Worm (Caenorhabditis elegans) whole organism, L1 larva: ENCODE results near the gene Y22D7AL.16.
A peak's percentile ranks its signal among the peaks of the same experiment; 100 is the strongest.

Source experiments
- C16A3.4 ChIP-seq: fragments of 150-350 bp; optimal IDR thresholded peaks from 2 replicates; lab custom pipeline; 2014; ENCODE audit warnings: missing biosample characterization, missing genetic modification characterization
- C34B4.2 ChIP-seq: sonication (generic microtip); optimal IDR thresholded peaks from 2 replicates; lab custom pipeline; 2017; ENCODE audit warnings: mild to moderate bottlenecking, missing genetic modification characterization, missing compliant biosample characterization
- F16B12.6 ChIP-seq: fragments of 150-350 bp; optimal IDR thresholded peaks from 2 replicates; lab custom pipeline; 2014; ENCODE audit warnings: missing biosample characterization, missing genetic modification characterization
- Y116A8C.19 ChIP-seq: sonication (generic microtip); optimal IDR thresholded peaks from 2 replicates; lab custom pipeline; 2016; ENCODE audit warnings: missing compliant biosample characterization, missing genetic modification characterization, borderline replicate concordance
- alr-1 ChIP-seq: fragments of 200-800 bp; sonication (Bioruptor generic); optimal IDR thresholded peaks from 2 replicates; lab custom pipeline; 2018; ENCODE audit warnings: borderline replicate concordance, mild to moderate bottlenecking, missing genetic modification characterization, missing compliant biosample characterization
- aly-2 ChIP-seq: fragments of 150-350 bp; optimal IDR thresholded peaks from 2 replicates; lab custom pipeline; 2014; ENCODE audit warnings: missing biosample characterization, missing genetic modification characterization
- blmp-1 ChIP-seq: fragments of 150-350 bp; optimal IDR thresholded peaks from 2 replicates; lab custom pipeline; 2014; ENCODE audit warnings: missing biosample characterization, missing genetic modification characterization
- ceh-8 ChIP-seq: fragments of 200-800 bp; sonication (Bioruptor generic); optimal IDR thresholded peaks from 2 replicates; lab custom pipeline; 2018; ENCODE audit warnings: mild to moderate bottlenecking, missing genetic modification characterization, moderate library complexity, missing compliant biosample characterization
- ceh-82 ChIP-seq, 3 experiments: fragments of 150-350 bp in 1 of 3; sonication (generic microtip) in 2 of 3; optimal IDR thresholded peaks; 2 replicates each; lab custom pipeline; 2014 to 2017; ENCODE audit warnings: missing biosample characterization in 3 of 3, missing genetic modification characterization in 3 of 3
- ceh-88 ChIP-seq: fragments of 200-800 bp; sonication (Bioruptor generic); IDR thresholded peaks from 2 replicates; pipeline ENCODE4 v1.3.6; 2022; ENCODE audit warnings: missing genetic modification characterization, missing compliant biosample characterization
- ceh-90 ChIP-seq: sonication (generic microtip); optimal IDR thresholded peaks from 2 replicates; lab custom pipeline; 2016; ENCODE audit warnings: missing genetic modification characterization, missing compliant biosample characterization
- dpl-1 ChIP-seq, 3 experiments: fragments of 150-350 bp in 2 of 3; sonication (generic microtip) in 1 of 3; optimal IDR thresholded peaks; 2 replicates each; lab custom pipeline; 2014 to 2017; ENCODE audit warnings: missing biosample characterization in 3 of 3, missing genetic modification characterization in 3 of 3, missing genetic modification reagents in 3 of 3
- dsc-1 ChIP-seq: sonication (generic microtip); optimal IDR thresholded peaks from 2 replicates; lab custom pipeline; 2016; ENCODE audit warnings: mild to moderate bottlenecking, missing genetic modification characterization, missing compliant biosample characterization
- efl-1 ChIP-seq, 4 experiments: fragments of 150-350 bp; optimal IDR thresholded peaks in 3 of 4; peaks in 1 of 4; 1 replicate in 1 of 4; 2 replicates in 3 of 4; lab custom pipeline; 2014; ENCODE audit warnings: missing biosample characterization in 2 of 4, missing genetic modification characterization in 2 of 4, missing genetic modification reagents in 2 of 4
- egl-13 ChIP-seq: sonication (generic microtip); optimal IDR thresholded peaks from 2 replicates; lab custom pipeline; 2016; ENCODE audit warnings: missing genotype, missing genetic modification reagents, missing genetic modification characterization, missing compliant biosample characterization
- elt-2 ChIP-seq: sonication (generic microtip); optimal IDR thresholded peaks from 2 replicates; lab custom pipeline; 2016; ENCODE audit warnings: missing genetic modification characterization, mild to moderate bottlenecking, inconsistent platforms, missing compliant biosample characterization, missing genetic modification reagents
- elt-3 ChIP-seq, 6 experiments: fragments of 150-350 bp in 1 of 6; sonication (generic microtip); optimal IDR thresholded peaks; 2 replicates each; lab custom pipeline; 2017 to 2018; ENCODE audit warnings: missing biosample characterization in 6 of 6, missing genetic modification characterization in 6 of 6, inconsistent platforms in 1 of 6
- fkh-10 ChIP-seq: sonication (generic microtip); optimal IDR thresholded peaks from 2 replicates; lab custom pipeline; 2017; ENCODE audit warnings: missing biosample characterization, missing genetic modification reagents, missing genetic modification characterization
- fkh-4 ChIP-seq: sonication (generic microtip); optimal IDR thresholded peaks from 2 replicates; lab custom pipeline; 2016; ENCODE audit warnings: missing compliant biosample characterization, missing genetic modification characterization, borderline replicate concordance
- grh-1 ChIP-seq: fragments of 200-800 bp; sonication (Bioruptor generic); IDR thresholded peaks from 2 replicates; pipeline ENCODE4 v1.3.6; 2022; ENCODE audit warnings: missing genetic modification reagents, missing genetic modification characterization, missing compliant biosample characterization
- hpl-2 ChIP-seq: fragments of 150-350 bp; optimal IDR thresholded peaks from 2 replicates; lab custom pipeline; 2014; ENCODE audit warnings: missing biosample characterization, missing genetic modification reagents, missing genetic modification characterization
- lin-14 ChIP-seq: fragments of 200-800 bp; sonication (Bioruptor generic); optimal IDR thresholded peaks from 2 replicates; lab custom pipeline; 2018; ENCODE audit warnings: mild to moderate bottlenecking, missing genetic modification characterization, moderate library complexity, missing compliant biosample characterization
- lin-35 ChIP-seq, 2 experiments: fragments of 150-350 bp; optimal IDR thresholded peaks; 2 replicates each; lab custom pipeline; 2014; ENCODE audit warnings: missing biosample characterization in 2 of 2, missing genetic modification characterization in 2 of 2, missing genetic modification reagents in 2 of 2
- lir-3 ChIP-seq: sonication (generic microtip); optimal IDR thresholded peaks from 2 replicates; lab custom pipeline; 2016; ENCODE audit warnings: mild to moderate bottlenecking, missing genetic modification characterization, moderate library complexity, missing compliant biosample characterization; ENCODE audit not compliant: poor library complexity
- mep-1 ChIP-seq: fragments of 150-350 bp; optimal IDR thresholded peaks from 2 replicates; lab custom pipeline; 2014; ENCODE audit warnings: missing biosample characterization, missing genetic modification characterization
- nhr-19 ChIP-seq: fragments of 200-800 bp; sonication (Bioruptor generic); conservative IDR thresholded peaks from 2 replicates; pipeline ENCODE4 v1.3.6; 2022; ENCODE audit warnings: missing genetic modification characterization, missing compliant biosample characterization
- nhr-47 ChIP-seq: sonication (generic microtip); optimal IDR thresholded peaks from 2 replicates; lab custom pipeline; 2016; ENCODE audit warnings: mild to moderate bottlenecking, missing genetic modification characterization, moderate library complexity, missing compliant biosample characterization
- nhr-85 ChIP-seq: sonication (generic microtip); peaks from one replicate; lab custom pipeline; 2016; ENCODE audit warnings: missing genetic modification characterization, inconsistent platforms, missing compliant biosample characterization
- pax-3 ChIP-seq: fragments of 200-800 bp; sonication (Bioruptor generic); optimal IDR thresholded peaks from 2 replicates; lab custom pipeline; 2018; ENCODE audit warnings: mild to moderate bottlenecking, missing genetic modification characterization, moderate library complexity, missing compliant biosample characterization
- pqm-1 ChIP-seq: sonication (generic microtip); optimal IDR thresholded peaks from 3 replicates; lab custom pipeline; 2017; ENCODE audit warnings: missing biosample characterization, missing genetic modification characterization
- sox-4 ChIP-seq: sonication (generic microtip); optimal IDR thresholded peaks from 2 replicates; lab custom pipeline; 2016; ENCODE audit warnings: missing genetic modification characterization, missing compliant biosample characterization
- sup-37 ChIP-seq: fragments of 200-800 bp; sonication (Bioruptor generic); optimal IDR thresholded peaks from 2 replicates; lab custom pipeline; 2018; ENCODE audit warnings: mild to moderate bottlenecking, missing genetic modification characterization, missing compliant biosample characterization
- tbx-2 ChIP-seq: sonication (generic microtip); optimal IDR thresholded peaks from 2 replicates; lab custom pipeline; 2016; ENCODE audit warnings: missing genetic modification characterization, missing compliant biosample characterization
- tlp-1 ChIP-seq: fragments of 150-350 bp; optimal IDR thresholded peaks from 2 replicates; lab custom pipeline; 2014; ENCODE audit warnings: missing biosample characterization, missing genetic modification characterization
- unc-86 ChIP-seq: sonication (generic microtip); optimal IDR thresholded peaks from 2 replicates; lab custom pipeline; 2016; ENCODE audit warnings: missing genetic modification characterization, missing compliant biosample characterization
- xbp-1 ChIP-seq: sonication (generic microtip); optimal IDR thresholded peaks from 2 replicates; lab custom pipeline; 2016; ENCODE audit warnings: missing genetic modification characterization, missing compliant biosample characterization

The Y22D7AL.16 gene

ce11 chrIII:1705331-1705730, 40.3 kb upstream of the Y22D7AL.16 start (continued):
- TF ChIP-seq blmp-1 (tag; lab: Kevin White, UChicago) (no peak), fkh-10 (GFP tag; lab: Kevin White, UChicago) (no peak), sox-4 (tag; lab: Kevin White, UChicago) (no peak), pax-3 (tag; lab: Kevin White, UChicago) (no peak), ceh-8 (GFP tag; lab: Kevin White, UChicago) (no peak), hpl-2 (no peak), xbp-1 (tag; lab: Kevin White, UChicago) (no peak), ceh-82 (tag; optimal IDR thresholded peaks at IDR 0.05; lab: Kevin White, UChicago) (peak in 1 of 3 experiments; percentile 11), egl-13 (tag; lab: Kevin White, UChicago) (no peak), fkh-4 (tag; lab: Kevin White, UChicago) (no peak), ceh-90 (tag; lab: Kevin White, UChicago) (no peak), nhr-47 (tag; lab: Kevin White, UChicago) (no peak), tbx-2 (tag; lab: Kevin White, UChicago) (no peak), unc-86 (tag; lab: Kevin White, UChicago) (no peak), C16A3.4 (peak; percentile 12), aly-2 (no peak), sup-37 (GFP tag; lab: Kevin White, UChicago) (no peak), nhr-85 (no peak)

- TF ChIP-seq mep-1 (no peak), lin-14 (GFP tag; lab: Kevin White, UChicago) (no peak), ceh-88 (no peak), ceh-8 (GFP tag; lab: Kevin White, UChicago) (no peak), dsc-1 (tag; lab: Kevin White, UChicago) (no peak), lir-3 (tag; lab: Kevin White, UChicago) (no peak), aly-2 (no peak), tlp-1 (tag; lab: Kevin White, UChicago) (no peak), C34B4.2 (tag; lab: Kevin White, UChicago) (no peak), xbp-1 (tag; lab: Kevin White, UChicago) (no peak), elt-3 (tag; optimal IDR thresholded peaks at IDR 0.05; lab: Kevin White, UChicago) (no peak), fkh-4 (tag; lab: Kevin White, UChicago) (no peak), alr-1 (no peak), unc-86 (tag; lab: Kevin White, UChicago) (no peak), F16B12.6 (tag; lab: Kevin White, UChicago) (no peak), nhr-19 (GFP tag; lab: Robert Waterston, UW) (no peak), Y116A8C.19 (tag; lab: Kevin White, UChicago) (no peak), ceh-82 (tag; optimal IDR thresholded peaks at IDR 0.05; lab: Kevin White, UChicago) (no peak)
Measured at ce11 chrIII:1704020-1704419, 39.0 kb upstream of the Y22D7AL.16 start.

- TF ChIP-seq tlp-1 (tag; lab: Kevin White, UChicago) (no peak), grh-1 (GFP tag; lab: Robert Waterston, UW) (no peak), dpl-1 (GFP tag; optimal IDR thresholded peaks at IDR 0.05; lab: Kevin White, UChicago) (no peak), lir-3 (tag; lab: Kevin White, UChicago) (no peak), mep-1 (no peak), dsc-1 (tag; lab: Kevin White, UChicago) (no peak), efl-1 (optimal IDR thresholded peaks at IDR 0.05; lab: Kevin White, UChicago) (no peak), efl-1 (GFP tag; optimal IDR thresholded peaks at IDR 0.05 in 1 of 2; lab: Kevin White, UChicago) (no peak), fkh-4 (tag; lab: Kevin White, UChicago) (no peak), F16B12.6 (tag; lab: Kevin White, UChicago) (no peak), fkh-10 (GFP tag; lab: Kevin White, UChicago) (no peak)
Measured at ce11 chrIII:1702337-1702736, 37.3 kb upstream of the Y22D7AL.16 start, which contains the start of gene spex-3. Gene spex-3 (minus strand): TSS chrIII:1702437.

DNA sequence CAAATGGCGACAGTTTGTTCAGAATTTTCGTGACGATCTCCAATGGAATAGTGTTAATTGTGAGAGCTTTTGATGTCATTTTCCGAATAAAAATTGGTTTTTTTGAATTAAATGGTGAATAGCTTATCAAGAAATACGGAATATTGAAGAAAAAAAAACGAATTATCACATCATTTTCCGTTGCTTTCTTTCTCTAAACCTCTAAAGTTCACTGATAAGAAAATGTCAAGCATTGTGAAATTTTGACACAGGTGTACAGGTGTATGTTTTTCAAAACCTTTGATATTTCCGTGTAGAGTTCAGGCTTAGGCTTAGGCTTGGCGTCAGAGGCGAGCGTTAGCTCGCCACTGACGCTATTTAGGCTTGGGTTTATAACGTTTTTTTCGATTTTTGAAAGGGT, 33.8 kb upstream of the Y22D7AL.16 start, which contains the start of gene fbxa-74:
TSS of gene fbxa-74 (minus strand) at position 145 of the 400 bp plus-strand sequence.
- TF ChIP-seq C34B4.2 (tag; lab: Kevin White, UChicago), result no peak
- TF ChIP-seq lin-35 (GFP tag; optimal IDR thresholded peaks at IDR 0.05; lab: Kevin White, UChicago), result peak in 1 of 2 experiments; percentile 13
- TF ChIP-seq elt-2 (tag; lab: Kevin White, UChicago), result peak; percentile 55
- TF ChIP-seq pqm-1 (tag; lab: Kevin White, UChicago), result peak; percentile 27
